Fruit fly (Drosophila melanogaster) whole organism, embryonic: Measurements from ENCODE around the gene CG32192.

ENCODE experiments used
- Abd-B ChIP-seq: fragments of 200-800 bp; sonication (Bioruptor generic); optimal IDR thresholded peaks from 2 replicates; lab custom pipeline; 2018; ENCODE audit warnings: missing biosample characterization, mild to moderate bottlenecking, missing genetic modification characterization, moderate library complexity
- Ada2b ChIP-seq: fragments of 200-800 bp; sonication (Bioruptor generic); IDR thresholded peaks from 2 replicates; pipeline ENCODE4 v1.3.6; 2022; ENCODE audit warnings: missing biosample characterization, missing genetic modification characterization
- Bgb ChIP-seq: fragments of 200-800 bp; sonication (Bioruptor generic); IDR thresholded peaks from 2 replicates; pipeline ENCODE4 v1.3.6; 2022; ENCODE audit warnings: missing biosample characterization, missing genetic modification characterization; ENCODE audit not compliant: partially characterized antibody
- Blimp-1 ChIP-seq: fragments of 200-800 bp; sonication (Bioruptor generic); optimal IDR thresholded peaks from 3 replicates; lab custom pipeline; 2018; ENCODE audit warnings: missing biosample characterization, missing genetic modification characterization, mild to moderate bottlenecking, moderate library complexity, missing genetic modification reagents
- C15 ChIP-seq: fragments of 200-800 bp; sonication (Bioruptor generic); IDR thresholded peaks from 3 replicates; pipeline ENCODE4 v1.3.6; 2022; ENCODE audit warnings: missing biosample characterization, missing genetic modification characterization
- CG10147 ChIP-seq: fragments of 200-800 bp; sonication (Bioruptor generic); optimal IDR thresholded peaks from 2 replicates; lab custom pipeline; 2019; ENCODE audit warnings: missing biosample characterization, mild to moderate bottlenecking, missing genetic modification characterization, moderate library complexity
- CG10274 ChIP-seq: fragments of 200-800 bp; sonication (Bioruptor generic); optimal IDR thresholded peaks from 3 replicates; lab custom pipeline; 2017; ENCODE audit warnings: missing biosample characterization, mild to moderate bottlenecking, missing genetic modification characterization
- CG10462 ChIP-seq: fragments of 200-800 bp; sonication (Bioruptor generic); optimal IDR thresholded peaks from 2 replicates; lab custom pipeline; 2016; ENCODE audit warnings: missing biosample characterization, missing genetic modification characterization
- CG11696 ChIP-seq: fragments of 200-800 bp; sonication (Bioruptor generic); IDR thresholded peaks from 2 replicates; pipeline ENCODE4 v1.3.6; 2022; ENCODE audit warnings: missing biosample characterization, missing genetic modification characterization
- CG14441 ChIP-seq: fragments of 200-800 bp; sonication (Bioruptor generic); IDR thresholded peaks from 2 replicates; pipeline ENCODE4 v1.3.6; 2022; ENCODE audit warnings: missing biosample characterization, missing genetic modification characterization
- CG16779 ChIP-seq: fragments of 200-800 bp; sonication (Bioruptor generic); IDR thresholded peaks from 2 replicates; pipeline ENCODE4 v1.3.6; 2022; ENCODE audit warnings: missing biosample characterization, missing genetic modification characterization
- CG18011 ChIP-seq: fragments of 200-800 bp; sonication (Bioruptor generic); optimal IDR thresholded peaks from 2 replicates; lab custom pipeline; 2017; ENCODE audit warnings: missing biosample characterization, missing genetic modification characterization, mild to moderate bottlenecking, moderate library complexity, missing genotype
- CG18599 ChIP-seq: fragments of 200-800 bp; sonication (Bioruptor generic); optimal IDR thresholded peaks from 3 replicates; lab custom pipeline; 2017; ENCODE audit warnings: missing biosample characterization, missing genetic modification characterization, mild to moderate bottlenecking, moderate library complexity, missing genetic modification reagents
- CG2129 ChIP-seq: fragments of 200-800 bp; sonication (Bioruptor generic); IDR thresholded peaks from 2 replicates; pipeline ENCODE4 v1.3.6; 2022; ENCODE audit warnings: missing biosample characterization, missing genetic modification characterization; ENCODE audit not compliant: partially characterized antibody
- CG2202 ChIP-seq: fragments of 200-800 bp; sonication (Bioruptor generic); optimal IDR thresholded peaks from 2 replicates; lab custom pipeline; 2018; ENCODE audit warnings: missing biosample characterization, mild to moderate bottlenecking, missing genetic modification characterization
- CG31441 ChIP-seq: fragments of 200-800 bp; sonication (Bioruptor generic); IDR thresholded peaks from 2 replicates; pipeline ENCODE4 v1.3.6; 2022; ENCODE audit warnings: missing biosample characterization, missing genetic modification characterization
- CG34224 ChIP-seq: fragments of 200-800 bp; sonication (Bioruptor generic); IDR thresholded peaks from 3 replicates; pipeline ENCODE4 v1.3.6; 2022; ENCODE audit warnings: missing biosample characterization, missing genetic modification characterization; ENCODE audit not compliant: partially characterized antibody
- CG3847 ChIP-seq: fragments of 200-800 bp; sonication (Bioruptor generic); IDR thresholded peaks from 2 replicates; pipeline ENCODE4 v1.3.6; 2022; ENCODE audit warnings: missing biosample characterization, missing genetic modification characterization
- CG5245 ChIP-seq: fragments of 200-800 bp; sonication (Bioruptor generic); optimal IDR thresholded peaks from 3 replicates; lab custom pipeline; 2016; ENCODE audit warnings: missing biosample characterization, missing genetic modification characterization
- CG6254 ChIP-seq: fragments of 200-800 bp; sonication (Bioruptor generic); optimal IDR thresholded peaks from 3 replicates; lab custom pipeline; 2017; ENCODE audit warnings: mild to moderate bottlenecking, missing biosample characterization, missing genetic modification reagents, missing genetic modification characterization
- CG6854 ChIP-seq: fragments of 200-800 bp; sonication (Bioruptor generic); optimal IDR thresholded peaks from 3 replicates; lab custom pipeline; 2017; ENCODE audit warnings: missing biosample characterization, mild to moderate bottlenecking, missing genetic modification characterization
- CG7987 ChIP-seq: fragments of 200-800 bp; sonication (Bioruptor generic); optimal IDR thresholded peaks from 2 replicates; lab custom pipeline; 2018; ENCODE audit warnings: missing biosample characterization, mild to moderate bottlenecking, missing genetic modification characterization, moderate library complexity
- CG9876 ChIP-seq: fragments of 200-800 bp; sonication (Bioruptor generic); optimal IDR thresholded peaks from 2 replicates; lab custom pipeline; 2016; ENCODE audit warnings: missing biosample characterization, missing genetic modification characterization
- CoRest ChIP-seq: fragments of 200-800 bp; sonication (Bioruptor generic); optimal IDR thresholded peaks from 3 replicates; lab custom pipeline; 2018; ENCODE audit warnings: missing biosample characterization, mild to moderate bottlenecking, missing genetic modification characterization, moderate library complexity
- Dad ChIP-seq: fragments of 200-800 bp; sonication (Bioruptor generic); optimal IDR thresholded peaks from 3 replicates; lab custom pipeline; 2016; ENCODE audit warnings: missing biosample characterization, missing genetic modification characterization
- Dek ChIP-seq: fragments of 200-800 bp; sonication (Bioruptor generic); optimal IDR thresholded peaks from 3 replicates; lab custom pipeline; 2019; ENCODE audit warnings: missing biosample characterization, mild to moderate bottlenecking, missing genetic modification characterization, moderate library complexity
- Ets65A ChIP-seq: fragments of 200-800 bp; sonication (Bioruptor generic); peaks from one replicate; lab custom pipeline; 2016; ENCODE audit warnings: missing biosample characterization, missing genetic modification characterization
- Fer1 ChIP-seq: fragments of 200-800 bp; sonication (Bioruptor generic); optimal IDR thresholded peaks from 2 replicates; lab custom pipeline; 2017; ENCODE audit warnings: missing biosample characterization, mild to moderate bottlenecking, missing genetic modification characterization
- Lim3 ChIP-seq: fragments of 200-800 bp; sonication (Bioruptor generic); IDR thresholded peaks from 2 replicates; pipeline ENCODE4 v1.3.6; 2022; ENCODE audit warnings: missing biosample characterization, missing genetic modification characterization
- Nf-YB ChIP-seq: fragments of 200-800 bp; sonication (Bioruptor generic); optimal IDR thresholded peaks from 3 replicates; lab custom pipeline; 2019; ENCODE audit warnings: missing biosample characterization, mild to moderate bottlenecking, missing genetic modification characterization, moderate library complexity
- Poxn ChIP-seq: fragments of 200-800 bp; sonication (Bioruptor generic); IDR thresholded peaks from 2 replicates; pipeline ENCODE4 v1.3.6; 2022; ENCODE audit warnings: missing biosample characterization, missing genetic modification characterization
- Spps ChIP-seq: fragments of 200-800 bp; sonication (Bioruptor generic); optimal IDR thresholded peaks from 2 replicates; lab custom pipeline; 2018; ENCODE audit warnings: missing biosample characterization, mild to moderate bottlenecking, missing genetic modification characterization
- Vsx1 ChIP-seq: fragments of 200-800 bp; sonication (Bioruptor generic); optimal IDR thresholded peaks from 2 replicates; lab custom pipeline; 2017; ENCODE audit warnings: missing biosample characterization, mild to moderate bottlenecking, missing genetic modification characterization, missing genetic modification reagents
- Xrp1 ChIP-seq: fragments of 200-800 bp; sonication (Bioruptor generic); IDR thresholded peaks from 2 replicates; pipeline ENCODE4 v1.3.6; 2022; ENCODE audit warnings: missing biosample characterization, missing genetic modification characterization
- ac ChIP-seq: fragments of 200-800 bp; sonication (Bioruptor generic); optimal IDR thresholded peaks from 3 replicates; lab custom pipeline; 2017; ENCODE audit warnings: missing biosample characterization, mild to moderate bottlenecking, missing genetic modification characterization
- az2 ChIP-seq: fragments of 200-800 bp; sonication (Bioruptor generic); optimal IDR thresholded peaks from 3 replicates; lab custom pipeline; 2016; ENCODE audit warnings: missing biosample characterization, missing genetic modification characterization
- bcd ChIP-seq: fragments of 200-800 bp; sonication (Bioruptor generic); optimal IDR thresholded peaks from 2 replicates; lab custom pipeline; 2017; ENCODE audit warnings: missing biosample characterization, mild to moderate bottlenecking, missing genetic modification characterization
- cg ChIP-seq: fragments of 200-800 bp; sonication (Bioruptor generic); optimal IDR thresholded peaks from 3 replicates; lab custom pipeline; 2019; ENCODE audit warnings: missing biosample characterization, mild to moderate bottlenecking, missing genetic modification characterization, moderate library complexity
- danr ChIP-seq: fragments of 200-800 bp; sonication (Bioruptor generic); IDR thresholded peaks from 2 replicates; pipeline ENCODE4 v1.3.6; 2022; ENCODE audit warnings: missing biosample characterization, missing genetic modification characterization
- dm ChIP-seq: fragments of 200-800 bp; sonication (Bioruptor generic); optimal IDR thresholded peaks from 3 replicates; lab custom pipeline; 2016; ENCODE audit warnings: missing biosample characterization, missing genetic modification characterization
- fru ChIP-seq: fragments of >200 bp; optimal IDR thresholded peaks from 2 replicates; lab custom pipeline; 2017
- gro ChIP-seq: fragments of 200-800 bp; sonication (Bioruptor generic); optimal IDR thresholded peaks from 2 replicates; lab custom pipeline; 2016; ENCODE audit warnings: missing biosample characterization, missing genetic modification characterization
- her ChIP-seq: fragments of 200-800 bp; sonication (Bioruptor generic); optimal IDR thresholded peaks from 2 replicates; lab custom pipeline; 2016; ENCODE audit warnings: missing biosample characterization, missing genetic modification characterization
- klu ChIP-seq: fragments of 200-800 bp; sonication (Bioruptor generic); IDR thresholded peaks from 2 replicates; pipeline ENCODE4 v1.3.6; 2022; ENCODE audit warnings: missing biosample characterization, missing genetic modification characterization
- phol ChIP-seq: fragments of 200-800 bp; sonication (Bioruptor generic); optimal IDR thresholded peaks from 3 replicates; lab custom pipeline; 2018; ENCODE audit warnings: missing biosample characterization, mild to moderate bottlenecking, missing genetic modification characterization, moderate library complexity
- pita ChIP-seq: fragments of 200-800 bp; sonication (Bioruptor generic); optimal IDR thresholded peaks from 2 replicates; lab custom pipeline; 2017; ENCODE audit warnings: missing biosample characterization, mild to moderate bottlenecking, missing genetic modification characterization
- slou ChIP-seq: fragments of 200-800 bp; sonication (Bioruptor generic); optimal IDR thresholded peaks from 3 replicates; lab custom pipeline; 2016; ENCODE audit warnings: missing biosample characterization, missing genetic modification characterization
- ssp ChIP-seq: fragments of 200-800 bp; sonication (Bioruptor generic); IDR thresholded peaks from 2 replicates; pipeline ENCODE4 v1.3.6; 2022; ENCODE audit warnings: missing biosample characterization, missing genetic modification characterization
- sug ChIP-seq: fragments of 200-800 bp; optimal IDR thresholded peaks from 2 replicates; lab custom pipeline; 2019; ENCODE audit warnings: missing biosample characterization, mild to moderate bottlenecking, missing genetic modification characterization, moderate library complexity
- tap ChIP-seq: fragments of 200-800 bp; optimal IDR thresholded peaks from 3 replicates; lab custom pipeline; 2019; ENCODE audit warnings: missing biosample characterization, mild to moderate bottlenecking, missing genetic modification characterization, moderate library complexity
- tgo ChIP-seq: fragments of 200-800 bp; sonication (Bioruptor generic); IDR thresholded peaks from 3 replicates; pipeline ENCODE4 v1.3.6; 2022; ENCODE audit warnings: missing biosample characterization, missing genetic modification characterization
- yki ChIP-seq: fragments of >200 bp; optimal IDR thresholded peaks from 3 replicates; lab custom pipeline; 2018
- zfh1 ChIP-seq: fragments of 200-800 bp; sonication (Bioruptor generic); IDR thresholded peaks from 3 replicates; pipeline ENCODE4 v1.3.6; 2022; ENCODE audit warnings: missing biosample characterization, missing genetic modification characterization

CG32192 gene

DNA sequence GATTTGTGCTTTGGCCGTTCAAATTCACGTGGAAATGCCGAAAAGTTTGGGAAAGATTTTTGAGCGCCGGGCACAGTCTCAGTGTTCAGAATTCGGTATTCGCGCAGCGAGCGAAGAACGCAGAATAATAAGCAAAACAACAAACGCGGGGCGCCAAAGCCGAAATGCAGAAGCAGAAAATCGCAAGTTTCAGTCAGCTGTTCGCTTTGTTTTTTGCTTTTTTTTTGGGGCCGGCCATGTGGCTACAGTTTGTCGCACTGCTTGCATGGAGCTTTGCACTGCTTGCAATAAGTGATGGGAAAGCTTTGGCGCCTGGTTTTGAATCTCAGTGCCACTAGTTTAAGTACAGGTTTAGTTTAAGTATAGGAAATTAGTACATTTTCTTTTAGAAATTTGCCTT lies 14.2 kb upstream of the CG32192 start (continued):
- TF ChIP-seq CG10274 (GFP tag; lab: Kevin White, UChicago) (no peak), ac (GFP tag; lab: Kevin White, UChicago) (no peak), Xrp1 (GFP tag; lab: Robert Waterston, UW) (no peak), C15 (GFP tag; lab: Robert Waterston, UW) (no peak), ssp (GFP tag; lab: Robert Waterston, UW) (no peak), sug (tag; lab: Kevin White, UChicago) (peak; percentile 39), Fer1 (GFP tag; lab: Kevin White, UChicago) (peak; percentile 30), CG34224 (peak; percentile 35; the same call in 1 of the 3 replicates), CG18599 (no peak), bcd (GFP tag; lab: Kevin White, UChicago) (no peak), dm (peak; percentile 76), Poxn (GFP tag; lab: Robert Waterston, UW) (no peak), Dek (tag; lab: Kevin White, UChicago) (no peak), klu (GFP tag; lab: Robert Waterston, UW) (no peak), CG2129 (no peak), CG5245 (GFP tag; lab: Kevin White, UChicago) (no peak), slou (GFP tag; lab: Kevin White, UChicago) (no peak), CG16779 (GFP tag; lab: Robert Waterston, UW) (no peak), Vsx1 (GFP tag; lab: Kevin White, UChicago) (no peak), zfh1 (no peak), Spps (tag; lab: Kevin White, UChicago) (no peak), Dad (GFP tag; lab: Kevin White, UChicago) (no peak), CG14441 (no peak), CG10147 (no peak), CG2202 (tag; lab: Kevin White, UChicago) (no peak), CG9876 (GFP tag; lab: Kevin White, UChicago) (no peak), phol (no peak), cg (GFP tag; lab: Kevin White, UChicago) (no peak), CG7987 (GFP tag; lab: Kevin White, UChicago) (peak; percentile 2), CG31441 (GFP tag; lab: Robert Waterston, UW) (no peak), Lim3 (GFP tag; lab: Robert Waterston, UW) (no peak), fru (lab: Kevin White, UChicago) (no peak), CG10462 (no peak), Abd-B (GFP tag; lab: Kevin White, UChicago) (no peak), Nf-YB (GFP tag; lab: Kevin White, UChicago) (no peak), tgo (GFP tag; lab: Robert Waterston, UW) (no peak), pita (no peak), CG11696 (GFP tag; lab: Robert Waterston, UW) (no peak), tap (no peak), danr (no peak), az2 (no peak), Ada2b (GFP tag; lab: Robert Waterston, UW) (no peak), CG3847 (GFP tag; lab: Robert Waterston, UW) (no peak), Bgb (peak; percentile 39; the same call in 1 of the 2 replicates), yki (lab: Kevin White, UChicago) (no peak), Blimp-1 (no peak), CG18011 (no peak), her (GFP tag; lab: Kevin White, UChicago) (no peak), CoRest (tag; lab: Kevin White, UChicago) (no peak), Ets65A (GFP tag; lab: Kevin White, UChicago) (no peak), CG6854 (GFP tag; lab: Kevin White, UChicago) (no peak), CG6254 (GFP tag; lab: Kevin White, UChicago) (no peak), gro (GFP tag; lab: Kevin White, UChicago) (no peak)
